Worm (Caenorhabditis elegans): ENCODE results near the gene Y116A8C.20.

The Y116A8C.20 gene

DNA sequence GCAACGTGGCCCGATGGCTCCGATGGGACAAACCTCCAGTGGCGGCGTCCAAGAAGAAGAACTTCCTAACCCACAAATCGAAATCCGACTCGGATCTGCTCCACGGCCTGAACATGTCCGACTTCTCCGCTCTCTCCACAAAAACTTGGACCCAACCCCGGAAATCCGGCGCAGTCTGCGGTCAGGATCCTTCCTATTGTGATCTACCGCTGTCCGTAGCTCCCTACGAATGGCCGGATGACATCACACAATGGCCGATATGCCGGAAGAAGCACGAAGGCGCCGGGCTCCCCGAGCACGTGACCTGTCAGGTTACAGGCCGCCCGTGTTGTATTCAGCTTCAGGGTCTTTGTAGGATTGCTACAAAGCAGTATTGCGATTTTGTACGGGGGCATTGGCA, 30.4 kb upstream of the Y116A8C.20 start:
- TF ChIP-seq ets-5 (GFP tag; IDR thresholded peaks at IDR 0.05) (no peak), sptf-1 (tag; optimal IDR thresholded peaks at IDR 0.05) (no peak), nhr-71 (tag; optimal IDR thresholded peaks at IDR 0.05) (no peak), lin-35 (GFP tag; optimal IDR thresholded peaks at IDR 0.05) (no peak), lin-39 (tag; optimal IDR thresholded peaks at IDR 0.05) (no peak)

DNA sequence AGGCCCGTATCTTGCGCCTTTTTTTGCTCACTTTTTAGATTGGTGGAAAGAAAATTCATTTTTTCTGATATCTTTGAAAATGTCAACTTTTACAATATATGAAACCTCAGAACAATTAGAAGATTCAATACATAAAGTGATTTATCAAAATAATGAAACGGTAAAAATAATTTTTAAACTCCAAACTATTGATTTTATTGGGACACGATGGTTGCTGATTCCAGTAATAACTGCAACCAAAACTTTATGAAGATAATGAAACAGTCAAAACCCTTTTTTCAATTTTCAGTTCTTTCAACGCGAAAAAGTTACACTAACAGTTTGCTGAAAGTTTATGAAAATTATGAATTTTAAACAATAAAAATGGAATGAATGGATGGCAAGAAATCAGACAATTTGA, 19.7 kb upstream of the Y116A8C.20 start:
- TF ChIP-seq unc-130 (tag; optimal IDR thresholded peaks at IDR 0.05) (no peak), nhr-19 (GFP tag; conservative IDR thresholded peaks at IDR 0.05) (no peak), nhr-20 (tag; optimal IDR thresholded peaks at IDR 0.05) (no peak)

DNA sequence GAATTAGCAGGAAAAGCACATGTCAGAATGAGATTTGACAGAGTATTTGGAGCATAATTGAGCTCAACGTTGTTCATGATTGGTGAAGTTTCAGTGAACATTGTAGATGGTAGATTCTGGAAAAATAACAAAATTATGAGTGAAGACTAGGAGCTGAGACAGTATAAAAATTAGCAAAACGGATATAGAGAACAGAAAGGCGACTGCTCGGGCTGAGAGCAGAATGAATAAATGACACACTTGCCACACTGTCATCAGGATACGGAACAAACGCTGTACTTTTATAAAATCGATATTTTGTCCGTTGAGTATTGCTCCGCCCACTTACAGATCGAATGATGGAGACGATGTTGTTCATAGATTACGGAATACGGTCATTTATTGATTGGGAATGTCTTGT, 15.7 kb upstream of the Y116A8C.20 start, which contains the start of gene dct-13:
Gene dct-13, minus strand, starts transcription at position 101 of the 400 bp plus-strand sequence.
- no peak for TF ChIP-seq mdl-1 (tag; optimal IDR thresholded peaks at IDR 0.05)
- no peak for TF ChIP-seq aha-1 (tag; optimal IDR thresholded peaks at IDR 0.05)
- no peak for TF ChIP-seq lin-39 (tag; optimal IDR thresholded peaks at IDR 0.05)
- TF ChIP-seq ets-5 (GFP tag; IDR thresholded peaks at IDR 0.05): no peak
- no peak for TF ChIP-seq C34B4.2 (tag; optimal IDR thresholded peaks at IDR 0.05)
- TF ChIP-seq nhr-76 (tag; optimal IDR thresholded peaks at IDR 0.05): no peak
- TF ChIP-seq zip-4 (GFP tag; optimal IDR thresholded peaks at IDR 0.05): no peak
- no peak for TF ChIP-seq xbp-1 (tag; optimal IDR thresholded peaks at IDR 0.05)
- TF ChIP-seq lsy-2 (tag; optimal IDR thresholded peaks at IDR 0.05): no peak
- TF ChIP-seq elt-2 (tag; optimal IDR thresholded peaks at IDR 0.05): no peak
- TF ChIP-seq lir-3 (tag; optimal IDR thresholded peaks at IDR 0.05; ENCODE audit: poor library complexity): no peak
- TF ChIP-seq rnt-1 (tag; optimal IDR thresholded peaks at IDR 0.05): no peak
- TF ChIP-seq ceh-88 (GFP tag; IDR thresholded peaks at IDR 0.05): no peak
- no peak for TF ChIP-seq ceh-90 (tag; optimal IDR thresholded peaks at IDR 0.05)
- no peak for TF ChIP-seq C16A3.4 (tag; optimal IDR thresholded peaks at IDR 0.05)
- no peak for TF ChIP-seq sup-37 (GFP tag; optimal IDR thresholded peaks at IDR 0.05)
- no peak for TF ChIP-seq mef-2 (tag; optimal IDR thresholded peaks at IDR 0.05)
- no peak for TF ChIP-seq ceh-8 (GFP tag; optimal IDR thresholded peaks at IDR 0.05)
- no peak for TF ChIP-seq snu-23 (GFP tag; optimal IDR thresholded peaks at IDR 0.05)
- no peak for TF ChIP-seq zag-1 (tag; optimal IDR thresholded peaks at IDR 0.05)

DNA sequence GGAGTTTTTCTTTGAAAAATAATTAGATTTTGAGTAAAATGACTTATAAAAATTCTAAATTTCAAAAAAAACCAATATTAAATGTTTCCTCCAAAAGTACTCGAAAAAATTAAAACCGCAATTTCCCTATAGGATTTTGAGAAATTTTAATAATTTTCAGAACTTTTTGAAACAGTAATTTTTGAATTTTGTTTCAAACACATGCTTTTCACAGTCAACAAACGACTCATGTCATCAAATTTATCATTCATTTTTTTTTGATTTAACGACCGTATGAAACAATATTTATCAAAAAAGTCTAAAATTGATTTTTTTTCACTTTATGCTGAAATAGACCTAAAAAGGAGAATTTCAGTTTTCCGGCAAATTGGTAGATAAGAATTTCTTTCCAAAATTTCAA, 14.2 kb upstream of the Y116A8C.20 start:
- TF ChIP-seq mdl-1 (tag; optimal IDR thresholded peaks at IDR 0.05) (no peak), mef-2 (tag; optimal IDR thresholded peaks at IDR 0.05) (no peak), lsy-2 (tag; optimal IDR thresholded peaks at IDR 0.05) (no peak), nhr-237 (tag; optimal IDR thresholded peaks at IDR 0.05) (no peak), lin-15B (tag; optimal IDR thresholded peaks at IDR 0.05) (no peak), hpl-2 (GFP tag; optimal IDR thresholded peaks at IDR 0.05) (no peak), F16B12.6 (tag; optimal IDR thresholded peaks at IDR 0.05) (no peak), ceh-8 (GFP tag; optimal IDR thresholded peaks at IDR 0.05) (no peak), irx-1 (tag; optimal IDR thresholded peaks at IDR 0.05) (no peak), xbp-1 (tag; optimal IDR thresholded peaks at IDR 0.05) (no peak), unc-86 (tag; optimal IDR thresholded peaks at IDR 0.05) (no peak), fkh-10 (GFP tag; optimal IDR thresholded peaks at IDR 0.05) (no peak)

DNA sequence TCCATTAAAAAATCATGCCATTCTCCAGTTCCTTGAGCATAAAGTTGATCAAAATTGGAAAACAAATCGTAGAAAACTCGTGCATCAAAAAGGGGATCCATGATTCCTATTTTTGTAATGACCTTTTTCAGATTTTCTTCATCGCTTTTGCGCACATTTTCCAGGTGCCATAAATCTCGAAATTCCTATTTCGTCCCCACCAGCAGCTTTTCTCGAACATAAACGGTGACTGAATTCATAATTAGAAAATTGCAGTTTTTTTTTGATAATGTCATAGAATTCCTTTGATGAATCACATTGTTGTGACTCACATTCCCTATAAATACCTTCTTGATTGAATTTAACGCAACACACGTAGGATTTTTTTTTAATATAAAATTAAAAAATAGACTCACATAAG, 10.2 kb upstream of the Y116A8C.20 start, which contains the start of gene nhr-229:
Gene nhr-229, minus strand, starts transcription at position 101 of the 400 bp plus-strand sequence.
- TF ChIP-seq sox-4 (tag; optimal IDR thresholded peaks at IDR 0.05) (no peak), nhr-85 (tag) (peak; percentile 17)
